Worm (Caenorhabditis elegans) whole organism, L2 larva: ENCODE data around the gene T05A8.11.

Source experiments
- ZK546.5 ChIP-seq: sonication (generic microtip); optimal IDR thresholded peaks from 2 replicates; lab custom pipeline; 2017; ENCODE audit warnings: missing biosample characterization, missing genetic modification characterization
- aly-2 ChIP-seq: fragments of 150-350 bp; optimal IDR thresholded peaks from 2 replicates; lab custom pipeline; 2014; ENCODE audit warnings: missing biosample characterization, missing genetic modification characterization
- ama-1 ChIP-seq: fragments of 150-350 bp; optimal IDR thresholded peaks from 2 replicates; lab custom pipeline; 2018; ENCODE audit warnings: inconsistent platforms
- blmp-1 ChIP-seq: sonication (generic microtip); optimal IDR thresholded peaks from 2 replicates; lab custom pipeline; 2017; ENCODE audit warnings: missing genetic modification characterization, mild to moderate bottlenecking, missing compliant biosample characterization, antibody characterized with exemption, moderate library complexity; ENCODE audit not compliant: insufficient read depth
- egl-27 ChIP-seq: sonication (generic microtip); optimal IDR thresholded peaks from 3 replicates; lab custom pipeline; 2017; ENCODE audit warnings: missing biosample characterization, missing genetic modification reagents, missing genetic modification characterization
- elt-1 ChIP-seq: fragments of 150-350 bp; optimal IDR thresholded peaks from 2 replicates; lab custom pipeline; 2014; ENCODE audit warnings: missing biosample characterization, missing genetic modification characterization
- lin-13 ChIP-seq: fragments of 150-350 bp; optimal IDR thresholded peaks from 2 replicates; lab custom pipeline; 2014; ENCODE audit warnings: missing biosample characterization, missing genetic modification reagents, missing genetic modification characterization
- lin-39 ChIP-seq: fragments of 150-350 bp; optimal IDR thresholded peaks from 2 replicates; lab custom pipeline; 2014; ENCODE audit warnings: missing biosample characterization, missing genetic modification reagents, missing genetic modification characterization
- lsy-2 ChIP-seq, 2 experiments: fragments of 150-350 bp in 1 of 2; sonication (generic microtip) in 1 of 2; optimal IDR thresholded peaks; 2 replicates each; lab custom pipeline; 2014 to 2017; ENCODE audit warnings: missing biosample characterization in 2 of 2, missing genetic modification characterization in 2 of 2
- nhr-11 ChIP-seq: fragments of 150-350 bp; optimal IDR thresholded peaks from 2 replicates; lab custom pipeline; 2014; ENCODE audit warnings: missing biosample characterization, missing genetic modification characterization
- nhr-12 ChIP-seq: fragments of 150-350 bp; optimal IDR thresholded peaks from 2 replicates; lab custom pipeline; 2014; ENCODE audit warnings: missing biosample characterization, missing genetic modification characterization
- nhr-237 ChIP-seq: fragments of 150-350 bp; optimal IDR thresholded peaks from 2 replicates; lab custom pipeline; 2014; ENCODE audit warnings: missing biosample characterization, missing genetic modification characterization
- unc-62 ChIP-seq: fragments of 150-350 bp; optimal IDR thresholded peaks from 2 replicates; lab custom pipeline; 2014; ENCODE audit warnings: missing biosample characterization, missing genetic modification reagents, missing genetic modification characterization
- zag-1 ChIP-seq: fragments of 150-350 bp; optimal IDR thresholded peaks from 2 replicates; lab custom pipeline; 2014; ENCODE audit warnings: missing biosample characterization, missing genetic modification characterization

- TF ChIP-seq ZK546.5 (tag; lab: Kevin White, UChicago) (no peak), elt-1 (no peak), aly-2 (tag; lab: Kevin White, UChicago) (no peak), nhr-11 (no peak), lin-13 (GFP tag; lab: Kevin White, UChicago) (no peak), nhr-237 (no peak), ama-1 (no peak), nhr-12 (tag; lab: Kevin White, UChicago) (no peak), zag-1 (no peak), blmp-1 (tag; lab: Kevin White, UChicago) (no peak), egl-27 (no peak), lsy-2 (tag; optimal IDR thresholded peaks at IDR 0.05; lab: Kevin White, UChicago) (no peak), lin-39 (tag; lab: Kevin White, UChicago) (no peak), unc-62 (no peak)
Observed at ce11 chrII:2774904-2775303, 49.4 kb upstream of the T05A8.11 start, which contains the start of gene fbxb-111.
